Worm (Caenorhabditis elegans) whole organism, mixed stage, embryonic: ENCODE data around the gene srh-39.

Experiments used
- M03D4.4 ChIP-seq: sonication (generic microtip); optimal IDR thresholded peaks from 2 replicates; lab custom pipeline; 2017; ENCODE audit warnings: mild to moderate bottlenecking, missing genetic modification characterization, missing compliant biosample characterization
- bed-3 ChIP-seq: fragments of 200-800 bp; sonication (Bioruptor generic); optimal IDR thresholded peaks from 3 replicates; lab custom pipeline; 2018; ENCODE audit warnings: mild to moderate bottlenecking, missing genetic modification characterization, moderate library complexity, missing compliant biosample characterization
- blmp-1 ChIP-seq: fragments of 150-350 bp; optimal IDR thresholded peaks from 2 replicates; lab custom pipeline; 2014; ENCODE audit warnings: missing biosample characterization, missing genetic modification characterization
- ceh-39 ChIP-seq: fragments of 150-350 bp; optimal IDR thresholded peaks from 2 replicates; lab custom pipeline; 2014; ENCODE audit warnings: missing biosample characterization, missing genetic modification characterization
- ceh-43 ChIP-seq: fragments of 200-800 bp; sonication (Bioruptor generic); optimal IDR thresholded peaks from 2 replicates; lab custom pipeline; 2018; ENCODE audit warnings: mild to moderate bottlenecking, missing genetic modification characterization, moderate library complexity, missing compliant biosample characterization
- ceh-83 ChIP-seq: fragments of 200-800 bp; sonication (Bioruptor generic); optimal IDR thresholded peaks from 2 replicates; lab custom pipeline; 2018; ENCODE audit warnings: mild to moderate bottlenecking, missing genetic modification characterization, missing compliant biosample characterization
- elt-1 ChIP-seq: sonication (generic microtip); optimal IDR thresholded peaks from 2 replicates; lab custom pipeline; 2017; ENCODE audit warnings: missing genetic modification characterization, mild to moderate bottlenecking, missing compliant biosample characterization, antibody characterized with exemption, moderate library complexity, borderline replicate concordance; ENCODE audit not compliant: insufficient read depth
- elt-3 ChIP-seq: fragments of 150-350 bp; optimal IDR thresholded peaks from 2 replicates; lab custom pipeline; 2014; ENCODE audit warnings: missing biosample characterization, missing genetic modification characterization
- flh-1 ChIP-seq: fragments of 200-800 bp; sonication (Bioruptor generic); optimal IDR thresholded peaks from 2 replicates; lab custom pipeline; 2018; ENCODE audit warnings: mild to moderate bottlenecking, missing genetic modification characterization, moderate library complexity, missing compliant biosample characterization
- ham-2 ChIP-seq: fragments of 200-800 bp; sonication (Bioruptor generic); optimal IDR thresholded peaks from 2 replicates; lab custom pipeline; 2018; ENCODE audit warnings: mild to moderate bottlenecking, missing genetic modification characterization, missing compliant biosample characterization
- lin-13 ChIP-seq: fragments of 150-350 bp; optimal IDR thresholded peaks from 2 replicates; lab custom pipeline; 2014; ENCODE audit warnings: missing biosample characterization, missing genetic modification characterization
- lsy-2 ChIP-seq: fragments of 150-350 bp; optimal IDR thresholded peaks from 2 replicates; lab custom pipeline; 2014; ENCODE audit warnings: missing biosample characterization, missing genetic modification characterization
- mep-1 ChIP-seq: fragments of 150-350 bp; optimal IDR thresholded peaks from 2 replicates; lab custom pipeline; 2017; ENCODE audit warnings: missing biosample characterization, missing genetic modification reagents, missing genetic modification characterization, inconsistent platforms
- nhr-12 ChIP-seq: fragments of 150-350 bp; optimal IDR thresholded peaks from 2 replicates; lab custom pipeline; 2014; ENCODE audit warnings: missing biosample characterization, missing genetic modification characterization
- nhr-2 ChIP-seq: fragments of 150-350 bp; optimal IDR thresholded peaks from 2 replicates; lab custom pipeline; 2014; ENCODE audit warnings: missing biosample characterization, missing genetic modification characterization
- nhr-237 ChIP-seq: fragments of 150-350 bp; optimal IDR thresholded peaks from 2 replicates; lab custom pipeline; 2014; ENCODE audit warnings: missing biosample characterization, missing genetic modification characterization
- nhr-28 ChIP-seq: fragments of 150-350 bp; optimal IDR thresholded peaks from 2 replicates; lab custom pipeline; 2014; ENCODE audit warnings: missing biosample characterization, missing genetic modification characterization
- nhr-76 ChIP-seq: sonication (generic microtip); optimal IDR thresholded peaks from 2 replicates; lab custom pipeline; 2017; ENCODE audit warnings: missing biosample characterization, missing genetic modification characterization
- pha-4 ChIP-seq: fragments of 150-350 bp; optimal IDR thresholded peaks from 2 replicates; lab custom pipeline; 2018; ENCODE audit warnings: missing biosample characterization, missing genetic modification reagents, missing genetic modification characterization
- snpc-4 ChIP-seq: fragments of 150-350 bp; optimal IDR thresholded peaks from 2 replicates; lab custom pipeline; 2014; ENCODE audit warnings: missing biosample characterization, missing genetic modification characterization
- sptf-1 ChIP-seq: sonication (generic microtip); optimal IDR thresholded peaks from 2 replicates; lab custom pipeline; 2017; ENCODE audit warnings: mild to moderate bottlenecking, missing genetic modification characterization, moderate library complexity, missing compliant biosample characterization
- tbx-8 ChIP-seq: fragments of 200-800 bp; sonication (Bioruptor generic); optimal IDR thresholded peaks from 2 replicates; lab custom pipeline; 2018; ENCODE audit warnings: mild to moderate bottlenecking, missing genetic modification characterization, moderate library complexity, missing compliant biosample characterization
- unc-120 ChIP-seq: sonication (generic microtip); optimal IDR thresholded peaks from 2 replicates; lab custom pipeline; 2017; ENCODE audit warnings: missing genetic modification characterization, missing compliant biosample characterization; ENCODE audit not compliant: poor library complexity, severe bottlenecking
- unc-39 ChIP-seq: fragments of 150-350 bp; optimal IDR thresholded peaks from 2 replicates; lab custom pipeline; 2014; ENCODE audit warnings: missing biosample characterization, missing genetic modification characterization
- unc-62 ChIP-seq: fragments of 150-350 bp; optimal IDR thresholded peaks from 2 replicates; lab custom pipeline; 2014; ENCODE audit warnings: missing biosample characterization, missing genetic modification reagents, missing genetic modification characterization
- zip-8 ChIP-seq: fragments of 150-350 bp; optimal IDR thresholded peaks from 2 replicates; lab custom pipeline; 2014; ENCODE audit warnings: missing biosample characterization, missing genetic modification characterization
- ztf-11 ChIP-seq: fragments of 150-350 bp; optimal IDR thresholded peaks from 2 replicates; lab custom pipeline; 2014; ENCODE audit warnings: missing biosample characterization, missing genetic modification characterization

Gene srh-39

ce11 chrII:7776715-7777114, 11.4 kb upstream of the srh-39 start:
- TF ChIP-seq elt-1 (tag; lab: Kevin White, UChicago) (peak; percentile 13), nhr-237 (no peak), elt-3 (tag; lab: Kevin White, UChicago) (peak; percentile 39), nhr-12 (tag; lab: Kevin White, UChicago) (no peak), ham-2 (GFP tag; lab: Kevin White, UChicago) (no peak), flh-1 (no peak)

- TF ChIP-seq elt-1 (tag; lab: Kevin White, UChicago), result peak; percentile 63
- no peak for TF ChIP-seq mep-1 (tag; lab: Kevin White, UChicago)
- TF ChIP-seq pha-4, result no peak
- no peak for TF ChIP-seq nhr-2 (tag; lab: Kevin White, UChicago)
- no peak for TF ChIP-seq nhr-76 (tag; lab: Kevin White, UChicago)
Observed at ce11 chrII:7776232-7776631, 10.9 kb upstream of the srh-39 start.

DNA sequence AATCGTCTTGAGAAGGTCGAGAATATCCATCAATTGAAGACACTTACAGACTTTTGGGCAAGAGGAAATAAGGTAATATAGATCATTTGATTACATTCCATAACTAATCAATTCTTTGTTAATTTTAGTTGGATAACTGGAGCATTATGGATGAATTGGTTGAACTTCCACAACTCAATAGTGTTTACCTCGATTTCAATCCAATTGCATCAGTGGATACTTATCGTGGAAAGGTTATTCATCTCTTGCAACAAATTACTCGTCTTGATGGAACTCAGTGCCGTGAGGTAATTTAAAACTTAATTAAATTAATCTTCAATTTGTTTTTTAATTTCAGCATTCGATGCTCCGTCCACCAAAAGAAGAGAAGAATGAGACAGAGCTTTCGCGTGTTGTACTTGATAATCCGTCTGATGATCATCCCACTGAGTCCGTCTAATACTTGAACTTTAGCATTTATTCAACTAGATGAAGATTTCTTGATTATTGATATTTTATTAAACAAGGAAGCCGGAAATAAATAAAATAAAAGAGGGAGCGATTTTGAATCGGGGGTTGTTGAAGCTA, 8.2 kb upstream of the srh-39 start:
- TF ChIP-seq lsy-2 (tag; lab: Kevin White, UChicago) (no peak), M03D4.4 (tag; lab: Kevin White, UChicago) (no peak), zip-8 (tag; lab: Kevin White, UChicago) (no peak), unc-62 (GFP tag; lab: Kevin White, UChicago) (no peak), blmp-1 (no peak), ceh-39 (no peak)

ce11 chrII:7772411-7772810, 7.1 kb upstream of the srh-39 start, which contains the start of gene C06A8.6:
Gene C06A8.6, plus strand, starts transcription at chrII:7772499.
- no peak for TF ChIP-seq elt-3 (tag; lab: Kevin White, UChicago)
- TF ChIP-seq snpc-4, result no peak
- no peak for TF ChIP-seq unc-120 (tag; lab: Kevin White, UChicago)
- TF ChIP-seq ztf-11, result no peak
- TF ChIP-seq unc-39, result no peak
- no peak for TF ChIP-seq unc-62 (GFP tag; lab: Kevin White, UChicago)
- TF ChIP-seq elt-1 (tag; lab: Kevin White, UChicago), result no peak
- TF ChIP-seq bed-3 (GFP tag; lab: Kevin White, UChicago), result no peak
- no peak for TF ChIP-seq nhr-2 (tag; lab: Kevin White, UChicago)
- TF ChIP-seq nhr-76 (tag; lab: Kevin White, UChicago), result no peak

ce11 chrII:7771917-7772316, 6.6 kb upstream of the srh-39 start, which contains the start of gene C06A8.8:
Gene C06A8.8, minus strand, starts transcription at chrII:7772017.
- no peak for TF ChIP-seq ceh-39
- TF ChIP-seq pha-4, result no peak
- TF ChIP-seq bed-3 (GFP tag; lab: Kevin White, UChicago), result no peak
- TF ChIP-seq unc-39, result no peak
- TF ChIP-seq M03D4.4 (tag; lab: Kevin White, UChicago), result no peak
- TF ChIP-seq ceh-43, result no peak

DNA sequence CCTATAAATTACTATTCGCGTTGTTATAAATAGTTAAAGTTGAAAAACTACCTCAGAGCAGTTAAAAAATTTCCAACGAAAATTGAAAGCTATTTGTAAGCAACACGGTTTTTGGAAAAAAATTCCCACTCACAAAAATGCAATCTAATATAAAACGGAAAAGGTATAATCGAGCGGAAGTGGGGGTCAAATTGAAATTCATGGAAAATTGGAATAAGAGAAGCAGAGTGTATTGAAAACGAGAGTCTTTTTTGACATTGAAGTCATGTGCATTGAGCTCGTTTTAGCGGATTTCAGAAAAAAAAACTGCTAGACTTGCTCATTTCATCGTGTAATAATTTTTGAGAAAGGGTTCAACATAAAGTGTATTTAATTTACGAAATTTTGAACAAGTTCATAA, 4.9 kb upstream of the srh-39 start:
- TF ChIP-seq blmp-1 (no peak), unc-62 (GFP tag; lab: Kevin White, UChicago) (no peak), sptf-1 (tag; lab: Kevin White, UChicago) (no peak), unc-39 (no peak)

ce11 chrII:7769254-7769653, 3.9 kb upstream of the srh-39 start:
- no peak for TF ChIP-seq ham-2 (GFP tag; lab: Kevin White, UChicago)
- TF ChIP-seq flh-1, result no peak
- no peak for TF ChIP-seq nhr-2 (tag; lab: Kevin White, UChicago)
- TF ChIP-seq sptf-1 (tag; lab: Kevin White, UChicago), result no peak
- no peak for TF ChIP-seq ztf-11
- TF ChIP-seq nhr-237, result no peak
- no peak for TF ChIP-seq tbx-8 (GFP tag; lab: Kevin White, UChicago)
- no peak for TF ChIP-seq unc-62 (GFP tag; lab: Kevin White, UChicago)
- no peak for TF ChIP-seq elt-1 (tag; lab: Kevin White, UChicago)
- no peak for TF ChIP-seq nhr-76 (tag; lab: Kevin White, UChicago)
- TF ChIP-seq M03D4.4 (tag; lab: Kevin White, UChicago), result no peak
- TF ChIP-seq nhr-28, result no peak
- no peak for TF ChIP-seq elt-3 (tag; lab: Kevin White, UChicago)
- no peak for TF ChIP-seq ceh-83 (GFP tag; lab: Kevin White, UChicago)
- TF ChIP-seq ceh-39, result no peak
- TF ChIP-seq lin-13 (tag; lab: Kevin White, UChicago), result no peak
